Worm (Caenorhabditis elegans) whole organism, L4/young adult: Measurements from ENCODE around the gene F53H4.3.

Source experiments
- dao-5 ChIP-seq: sonication (generic microtip); optimal IDR thresholded peaks from 2 replicates; lab custom pipeline; 2016; ENCODE audit warnings: missing genotype, missing genetic modification characterization, moderate library complexity, missing compliant biosample characterization
- him-1 ChIP-seq: sonication (generic microtip); optimal IDR thresholded peaks from 2 replicates; lab custom pipeline; 2016; ENCODE audit warnings: missing genotype, missing genetic modification reagents, missing genetic modification characterization, missing compliant biosample characterization

- no peak for TF ChIP-seq him-1 (tag; lab: Kevin White, UChicago)
- TF ChIP-seq dao-5 (tag; lab: Kevin White, UChicago) = no peak
Observed at ce11 chrX:15915774-15916173, 28.4 kb upstream of the F53H4.3 start.
